Fruit fly (Drosophila melanogaster) whole organism, embryonic: ENCODE measurements around the gene CG6511.
A peak's percentile ranks its signal among the peaks of the same experiment; 100 is the strongest.

Experiments
- Abd-B ChIP-seq: fragments of 200-800 bp; sonication (Bioruptor generic); optimal IDR thresholded peaks from 2 replicates; lab custom pipeline; 2018; ENCODE audit warnings: missing biosample characterization, mild to moderate bottlenecking, missing genetic modification characterization, moderate library complexity
- Ada2b ChIP-seq: fragments of 200-800 bp; sonication (Bioruptor generic); IDR thresholded peaks from 2 replicates; pipeline ENCODE4 v1.3.6; 2022; ENCODE audit warnings: missing biosample characterization, missing genetic modification characterization
- B-H2 ChIP-seq: fragments of 200-800 bp; sonication (Bioruptor generic); optimal IDR thresholded peaks from 2 replicates; lab custom pipeline; 2018; ENCODE audit warnings: missing biosample characterization, mild to moderate bottlenecking, missing genetic modification characterization
- CG10543 ChIP-seq: fragments of 200-800 bp; sonication (Bioruptor generic); optimal IDR thresholded peaks from 3 replicates; lab custom pipeline; 2017; ENCODE audit warnings: missing biosample characterization, mild to moderate bottlenecking, missing genetic modification characterization, moderate library complexity
- CG13123 ChIP-seq: fragments of 200-800 bp; sonication (Bioruptor generic); optimal IDR thresholded peaks from 2 replicates; lab custom pipeline; 2016; ENCODE audit warnings: missing biosample characterization, missing genetic modification characterization
- CG1529 ChIP-seq: fragments of 200-800 bp; sonication (Bioruptor generic); optimal IDR thresholded peaks from 3 replicates; lab custom pipeline; 2018; ENCODE audit warnings: missing biosample characterization, missing genetic modification characterization
- CG15601 ChIP-seq: fragments of 200-800 bp; sonication (Bioruptor generic); optimal IDR thresholded peaks from 3 replicates; lab custom pipeline; 2019; ENCODE audit warnings: missing biosample characterization, mild to moderate bottlenecking, missing genetic modification characterization, moderate library complexity
- CG17186 ChIP-seq: fragments of 200-800 bp; sonication (Bioruptor generic); optimal IDR thresholded peaks from 3 replicates; lab custom pipeline; 2017; ENCODE audit warnings: missing biosample characterization, missing genetic modification reagents, missing genetic modification characterization
- CG17912 ChIP-seq: fragments of 200-800 bp; sonication (Bioruptor generic); optimal IDR thresholded peaks from 2 replicates; lab custom pipeline; 2018; ENCODE audit warnings: missing biosample characterization, mild to moderate bottlenecking, missing genetic modification characterization
- CG18476 ChIP-seq: fragments of 200-800 bp; sonication (Bioruptor generic); optimal IDR thresholded peaks from 2 replicates; lab custom pipeline; 2016; ENCODE audit warnings: missing biosample characterization, mild to moderate bottlenecking, missing genetic modification characterization
- CG2712 ChIP-seq: fragments of 200-800 bp; optimal IDR thresholded peaks from 3 replicates; lab custom pipeline; 2019; ENCODE audit warnings: missing biosample characterization, mild to moderate bottlenecking, missing genetic modification characterization, moderate library complexity
- CG3281 ChIP-seq: fragments of 200-800 bp; sonication (Bioruptor generic); optimal IDR thresholded peaks from 3 replicates; lab custom pipeline; 2017; ENCODE audit warnings: missing biosample characterization, mild to moderate bottlenecking, missing genetic modification characterization
- CG3407 ChIP-seq: fragments of 200-800 bp; sonication (Bioruptor generic); optimal IDR thresholded peaks from 2 replicates; lab custom pipeline; 2018; ENCODE audit warnings: missing biosample characterization, mild to moderate bottlenecking, missing genetic modification characterization
- CG3838 ChIP-seq: fragments of 200-800 bp; sonication (Bioruptor generic); optimal IDR thresholded peaks from 3 replicates; lab custom pipeline; 2016; ENCODE audit warnings: missing biosample characterization, missing genetic modification characterization
- CG4282 ChIP-seq: fragments of 200-800 bp; sonication (Bioruptor generic); optimal IDR thresholded peaks from 2 replicates; lab custom pipeline; 2016; ENCODE audit warnings: missing biosample characterization, missing genetic modification characterization
- CG5245 ChIP-seq: fragments of 200-800 bp; sonication (Bioruptor generic); optimal IDR thresholded peaks from 3 replicates; lab custom pipeline; 2016; ENCODE audit warnings: missing biosample characterization, missing genetic modification characterization
- CG8478 ChIP-seq: fragments of >200 bp; optimal IDR thresholded peaks from 2 replicates; lab custom pipeline; 2018
- CG8765 ChIP-seq: fragments of 200-800 bp; sonication (Bioruptor generic); IDR thresholded peaks from 2 replicates; pipeline ENCODE4 v1.3.6; 2022; ENCODE audit warnings: missing biosample characterization, missing genetic modification characterization
- CG9215 ChIP-seq: fragments of 200-800 bp; sonication (Bioruptor generic); IDR thresholded peaks from 2 replicates; pipeline ENCODE4 v1.3.6; 2022; ENCODE audit warnings: missing biosample characterization, missing genetic modification characterization
- CG9932 ChIP-seq: fragments of 200-800 bp; sonication (Bioruptor generic); IDR thresholded peaks from 2 replicates; pipeline ENCODE4 v1.3.6; 2022; ENCODE audit warnings: missing biosample characterization, missing genetic modification characterization
- Dip3 ChIP-seq: fragments of 200-800 bp; sonication (Bioruptor generic); optimal IDR thresholded peaks from 3 replicates; lab custom pipeline; 2016; ENCODE audit warnings: missing biosample characterization, missing genetic modification characterization
- Dp ChIP-seq: fragments of 200-800 bp; sonication (Bioruptor generic); optimal IDR thresholded peaks from 2 replicates; lab custom pipeline; 2018; ENCODE audit warnings: missing biosample characterization, mild to moderate bottlenecking, missing genetic modification characterization, moderate library complexity
- ERR ChIP-seq: fragments of 200-800 bp; sonication (Bioruptor generic); optimal IDR thresholded peaks from 2 replicates; lab custom pipeline; 2016; ENCODE audit warnings: missing biosample characterization, missing genetic modification characterization
- H2.0 ChIP-seq: fragments of 200-800 bp; sonication (Bioruptor generic); IDR thresholded peaks from 2 replicates; pipeline ENCODE4 v1.3.6; 2022; ENCODE audit warnings: missing biosample characterization, missing genetic modification characterization
- HLH4C ChIP-seq: fragments of 200-800 bp; sonication (Bioruptor generic); IDR thresholded peaks from 3 replicates; pipeline ENCODE4 v1.3.6; 2022; ENCODE audit warnings: missing biosample characterization, missing genetic modification characterization; ENCODE audit not compliant: partially characterized antibody
- HLH54F ChIP-seq: fragments of 200-800 bp; sonication (Bioruptor generic); optimal IDR thresholded peaks from 3 replicates; lab custom pipeline; 2016; ENCODE audit warnings: missing biosample characterization, missing genetic modification characterization
- Hey ChIP-seq: fragments of 200-800 bp; sonication (Bioruptor generic); optimal IDR thresholded peaks from 3 replicates; lab custom pipeline; 2018; ENCODE audit warnings: missing biosample characterization, mild to moderate bottlenecking, missing genetic modification characterization
- Hmr ChIP-seq: fragments of 200-800 bp; sonication (Bioruptor generic); optimal IDR thresholded peaks from 3 replicates; lab custom pipeline; 2017; ENCODE audit warnings: mild to moderate bottlenecking, missing biosample characterization, missing genetic modification reagents, missing genetic modification characterization
- Hr3 ChIP-seq: fragments of 200-800 bp; sonication (Bioruptor generic); optimal IDR thresholded peaks from 3 replicates; lab custom pipeline; 2016; ENCODE audit warnings: missing biosample characterization, missing genetic modification characterization
- Jarid2 ChIP-seq: fragments of 200-800 bp; sonication (Bioruptor generic); optimal IDR thresholded peaks from 3 replicates; lab custom pipeline; 2017; ENCODE audit warnings: mild to moderate bottlenecking, missing biosample characterization, missing genetic modification reagents, missing genetic modification characterization
- PHDP ChIP-seq: fragments of 200-800 bp; sonication (Bioruptor generic); optimal IDR thresholded peaks from 3 replicates; lab custom pipeline; 2018; ENCODE audit warnings: missing biosample characterization, mild to moderate bottlenecking, missing genetic modification characterization, moderate library complexity
- Sry-β ChIP-seq: fragments of 200-800 bp; sonication (Bioruptor generic); optimal IDR thresholded peaks from 2 replicates; lab custom pipeline; 2018; ENCODE audit warnings: missing biosample characterization, mild to moderate bottlenecking, missing genetic modification characterization, moderate library complexity
- TFAM ChIP-seq: fragments of 200-800 bp; sonication (Bioruptor generic); optimal IDR thresholded peaks from 2 replicates; lab custom pipeline; 2017; ENCODE audit warnings: missing biosample characterization, missing genetic modification characterization, inconsistent platforms
- ato ChIP-seq: fragments of 200-800 bp; sonication (Bioruptor generic); IDR thresholded peaks from 2 replicates; pipeline ENCODE4 v1.3.6; 2022; ENCODE audit warnings: missing biosample characterization, missing genetic modification characterization; ENCODE audit not compliant: partially characterized antibody
- cad ChIP-seq: fragments of >200 bp; optimal IDR thresholded peaks from 2 replicates; lab custom pipeline; 2017; ENCODE audit warnings: missing biosample characterization, missing genetic modification characterization
- cg ChIP-seq: fragments of 200-800 bp; sonication (Bioruptor generic); optimal IDR thresholded peaks from 3 replicates; lab custom pipeline; 2019; ENCODE audit warnings: missing biosample characterization, mild to moderate bottlenecking, missing genetic modification characterization, moderate library complexity
- dan ChIP-seq: fragments of 200-800 bp; sonication (Bioruptor generic); IDR thresholded peaks from 2 replicates; pipeline ENCODE4 v1.3.6; 2022; ENCODE audit warnings: missing biosample characterization, missing genetic modification characterization
- dimm ChIP-seq: fragments of 200-800 bp; sonication (Bioruptor generic); IDR thresholded peaks from 2 replicates; pipeline ENCODE4 v1.3.6; 2022; ENCODE audit warnings: missing biosample characterization, missing genetic modification characterization
- emc ChIP-seq: fragments of 200-800 bp; sonication (Bioruptor generic); optimal IDR thresholded peaks from 2 replicates; lab custom pipeline; 2016; ENCODE audit warnings: missing biosample characterization, missing genetic modification characterization
- fd64A ChIP-seq: fragments of 200-800 bp; sonication (Bioruptor generic); optimal IDR thresholded peaks from 3 replicates; lab custom pipeline; 2018; ENCODE audit warnings: missing biosample characterization, mild to moderate bottlenecking, missing genetic modification characterization
- fu2 ChIP-seq: fragments of 200-800 bp; sonication (Bioruptor generic); optimal IDR thresholded peaks from 2 replicates; lab custom pipeline; 2016; ENCODE audit warnings: missing biosample characterization, missing genetic modification characterization
- lilli ChIP-seq: fragments of 200-800 bp; sonication (Bioruptor generic); optimal IDR thresholded peaks from 3 replicates; lab custom pipeline; 2016; ENCODE audit warnings: missing biosample characterization, missing genetic modification characterization
- mam ChIP-seq: fragments of 200-800 bp; sonication (Bioruptor generic); optimal IDR thresholded peaks from 3 replicates; lab custom pipeline; 2016; ENCODE audit warnings: missing biosample characterization, missing genetic modification characterization
- nmo ChIP-seq: fragments of 200-800 bp; sonication (Bioruptor generic); optimal IDR thresholded peaks from 2 replicates; lab custom pipeline; 2018; ENCODE audit warnings: missing biosample characterization, mild to moderate bottlenecking, missing genetic modification characterization, moderate library complexity
- org-1 ChIP-seq: fragments of 200-800 bp; sonication (Bioruptor generic); optimal IDR thresholded peaks from 2 replicates; lab custom pipeline; 2017; ENCODE audit warnings: missing biosample characterization, missing genetic modification characterization
- repo ChIP-seq: fragments of 200-800 bp; sonication (Bioruptor generic); optimal IDR thresholded peaks from 2 replicates; lab custom pipeline; 2016; ENCODE audit warnings: missing biosample characterization, missing genetic modification characterization
- rib ChIP-seq: fragments of 200-800 bp; sonication (Bioruptor generic); IDR thresholded peaks from 2 replicates; pipeline ENCODE4 v1.3.6; 2022; ENCODE audit warnings: missing biosample characterization, missing genetic modification characterization
- ro ChIP-seq: fragments of 200-800 bp; sonication (Bioruptor generic); IDR thresholded peaks from 2 replicates; pipeline ENCODE4 v1.3.6; 2022; ENCODE audit warnings: missing biosample characterization, missing genetic modification characterization
- sens-2 ChIP-seq: fragments of 200-800 bp; sonication (Bioruptor generic); IDR thresholded peaks from 2 replicates; pipeline ENCODE4 v1.3.6; 2022; ENCODE audit warnings: missing biosample characterization, missing genetic modification characterization
- shn ChIP-seq: fragments of 200-800 bp; sonication (Bioruptor generic); optimal IDR thresholded peaks from 3 replicates; lab custom pipeline; 2016; ENCODE audit warnings: missing biosample characterization, missing genetic modification characterization
- tap ChIP-seq: fragments of 200-800 bp; optimal IDR thresholded peaks from 3 replicates; lab custom pipeline; 2019; ENCODE audit warnings: missing biosample characterization, mild to moderate bottlenecking, missing genetic modification characterization, moderate library complexity
- vnd ChIP-seq: fragments of 200-800 bp; sonication (Bioruptor generic); IDR thresholded peaks from 3 replicates; pipeline ENCODE4 v1.3.6; 2022; ENCODE audit warnings: missing biosample characterization, missing genetic modification characterization; ENCODE audit not compliant: partially characterized antibody
- z ChIP-seq: fragments of 200-800 bp; sonication (Bioruptor generic); IDR thresholded peaks from 3 replicates; pipeline ENCODE4 v1.3.6; 2022; ENCODE audit warnings: missing biosample characterization, missing genetic modification characterization

CG6511 gene

DNA sequence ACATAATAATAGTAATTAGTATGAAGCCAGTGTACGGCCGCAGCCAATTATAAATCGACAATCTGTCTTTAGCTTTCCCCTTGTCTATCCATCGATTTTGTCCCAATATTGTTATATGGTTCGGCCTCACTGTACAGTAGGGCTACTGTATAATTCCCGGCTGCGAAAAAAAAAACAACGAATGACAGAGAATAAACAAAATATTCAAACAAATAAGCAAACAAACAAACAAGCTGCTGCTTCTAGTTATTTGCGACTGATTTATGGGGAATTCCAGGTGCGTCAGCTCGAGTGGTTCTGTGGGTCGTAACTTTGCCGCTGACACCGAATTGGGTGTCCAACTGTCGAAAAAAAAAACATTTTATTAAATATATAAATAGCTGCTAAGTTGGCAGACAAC, 31.4 kb upstream of the CG6511 start (continued):
- TF ChIP-seq emc (GFP tag; lab: Kevin White, UChicago) (no peak), HLH54F (GFP tag; lab: Kevin White, UChicago) (no peak), Hr3 (no peak), rib (GFP tag; lab: Robert Waterston, UW) (peak; percentile 40; the same call in 1 of the 2 replicates), HLH4C (no peak), dan (GFP tag; lab: Robert Waterston, UW) (no peak), CG4282 (no peak), ro (GFP tag; lab: Robert Waterston, UW) (no peak), CG10543 (GFP tag; lab: Kevin White, UChicago) (peak; percentile 23), CG15601 (tag; lab: Kevin White, UChicago) (no peak), fu2 (GFP tag; lab: Kevin White, UChicago) (no peak), CG13123 (no peak), sens-2 (GFP tag; lab: Robert Waterston, UW) (no peak), org-1 (GFP tag; lab: Kevin White, UChicago) (peak; percentile 43), CG3407 (no peak), tap (tag; lab: Kevin White, UChicago) (no peak), CG2712 (tag; lab: Kevin White, UChicago) (no peak), ERR (no peak), z (GFP tag; lab: Robert Waterston, UW) (no peak), CG3281 (GFP tag; lab: Kevin White, UChicago) (peak; percentile 59), ato (no peak), PHDP (peak; percentile 47), CG17912 (GFP tag; lab: Kevin White, UChicago) (no peak), shn (no peak), B-H2 (GFP tag; lab: Kevin White, UChicago) (peak; percentile 34), cad (no peak), dimm (no peak), CG9932 (GFP tag; lab: Robert Waterston, UW) (peak; percentile 47), cg (no peak), CG1529 (GFP tag; lab: Kevin White, UChicago) (no peak), CG8765 (GFP tag; lab: Robert Waterston, UW) (no peak), CG17186 (no peak), repo (no peak), Hey (tag; lab: Kevin White, UChicago) (peak; percentile 23), Ada2b (GFP tag; lab: Robert Waterston, UW) (no peak), nmo (no peak), mam (peak; percentile 18), CG3838 (GFP tag; lab: Kevin White, UChicago) (no peak), Dip3 (GFP tag; lab: Kevin White, UChicago) (no peak), vnd (GFP tag; lab: Robert Waterston, UW) (no peak), TFAM (no peak), Hmr (GFP tag; lab: Kevin White, UChicago) (peak; percentile 73), CG9215 (no peak), Dp (GFP tag; lab: Kevin White, UChicago) (no peak), lilli (GFP tag; lab: Kevin White, UChicago) (no peak), Abd-B (GFP tag; lab: Kevin White, UChicago) (no peak), fd64A (GFP tag; lab: Kevin White, UChicago) (no peak), CG8478 (lab: Kevin White, UChicago) (no peak), CG5245 (GFP tag; lab: Kevin White, UChicago) (no peak), Sry-β (GFP tag; lab: Kevin White, UChicago) (no peak), Jarid2 (GFP tag; lab: Kevin White, UChicago) (peak; percentile 29), H2.0 (GFP tag; lab: Robert Waterston, UW) (no peak), CG18476 (GFP tag; lab: Kevin White, UChicago) (peak; percentile 4)
